Fruit fly (Drosophila melanogaster) whole organism, pupa: ENCODE measurements around the gene CG46306.

Experiments used
- CG10348 ChIP-seq: fragments of 200-800 bp; sonication (Bioruptor generic); IDR thresholded peaks from 2 replicates; pipeline ENCODE4 v1.3.6; 2022; ENCODE audit warnings: missing biosample characterization, missing genetic modification characterization
- CG12605 ChIP-seq: fragments of 200-800 bp; sonication (Bioruptor generic); IDR thresholded peaks from 2 replicates; pipeline ENCODE4 v1.3.6; 2022; ENCODE audit warnings: missing biosample characterization, missing genetic modification characterization
- CG13204 ChIP-seq: fragments of 200-800 bp; sonication (Bioruptor generic); optimal IDR thresholded peaks from 2 replicates; lab custom pipeline; 2018; ENCODE audit warnings: missing biosample characterization, mild to moderate bottlenecking, missing genetic modification characterization, moderate library complexity
- CG14655 ChIP-seq: fragments of 200-800 bp; sonication (Bioruptor generic); optimal IDR thresholded peaks from 3 replicates; lab custom pipeline; 2017; ENCODE audit warnings: mild to moderate bottlenecking, missing biosample characterization, missing genetic modification reagents, missing genetic modification characterization
- CG15710 ChIP-seq: fragments of 200-800 bp; sonication (Bioruptor generic); optimal IDR thresholded peaks from 2 replicates; lab custom pipeline; 2018; ENCODE audit warnings: missing biosample characterization, mild to moderate bottlenecking, missing genetic modification characterization, moderate library complexity
- CG17806 ChIP-seq: fragments of 200-800 bp; sonication (Bioruptor generic); optimal IDR thresholded peaks from 2 replicates; lab custom pipeline; 2018; ENCODE audit warnings: missing biosample characterization, mild to moderate bottlenecking, missing genetic modification characterization, moderate library complexity
- CG32121 ChIP-seq: fragments of 200-800 bp; sonication (Bioruptor generic); IDR thresholded peaks from 2 replicates; pipeline ENCODE4 v1.3.6; 2022; ENCODE audit warnings: missing biosample characterization, missing genetic modification characterization
- CG34367 ChIP-seq: fragments of 200-800 bp; sonication (Bioruptor generic); optimal IDR thresholded peaks from 2 replicates; lab custom pipeline; 2018; ENCODE audit warnings: missing biosample characterization, mild to moderate bottlenecking, missing genetic modification characterization
- CG4496 ChIP-seq: fragments of 200-800 bp; sonication (Bioruptor generic); IDR thresholded peaks from 3 replicates; pipeline ENCODE4 v1.3.6; 2022; ENCODE audit warnings: missing biosample characterization, missing genetic modification characterization
- CG8159 ChIP-seq: fragments of 200-800 bp; sonication (Bioruptor generic); optimal IDR thresholded peaks from 3 replicates; lab custom pipeline; 2018; ENCODE audit warnings: missing biosample characterization, mild to moderate bottlenecking, missing genetic modification characterization, moderate library complexity
- CG9948 ChIP-seq: fragments of 200-800 bp; sonication (Bioruptor generic); optimal IDR thresholded peaks from 2 replicates; lab custom pipeline; 2018; ENCODE audit warnings: missing biosample characterization, mild to moderate bottlenecking, missing genetic modification characterization, moderate library complexity
- D1 ChIP-seq: fragments of 200-800 bp; sonication (Bioruptor generic); optimal IDR thresholded peaks from 2 replicates; lab custom pipeline; 2018; ENCODE audit warnings: missing biosample characterization, mild to moderate bottlenecking, missing genetic modification characterization, moderate library complexity
- EcR ChIP-seq: fragments of 200-800 bp; sonication (Bioruptor generic); optimal IDR thresholded peaks from 3 replicates; lab custom pipeline; 2019; ENCODE audit warnings: missing biosample characterization, missing genetic modification characterization, mild to moderate bottlenecking, moderate library complexity, missing genetic modification reagents
- Ets98B ChIP-seq: fragments of 200-800 bp; sonication (Bioruptor generic); IDR thresholded peaks from 2 replicates; pipeline ENCODE4 v1.3.6; 2022; ENCODE audit warnings: missing biosample characterization, missing genetic modification characterization
- Pif1A ChIP-seq: fragments of 200-800 bp; sonication (Bioruptor generic); optimal IDR thresholded peaks from 3 replicates; lab custom pipeline; 2016; ENCODE audit warnings: missing biosample characterization, missing genetic modification characterization
- Pif1B ChIP-seq: fragments of 200-800 bp; sonication (Bioruptor generic); optimal IDR thresholded peaks from 3 replicates; lab custom pipeline; 2016; ENCODE audit warnings: missing biosample characterization, missing genetic modification characterization
- Snoo ChIP-seq: fragments of 200-800 bp; sonication (Bioruptor generic); optimal IDR thresholded peaks from 3 replicates; lab custom pipeline; 2017; ENCODE audit warnings: missing biosample characterization, mild to moderate bottlenecking, missing genetic modification characterization, inconsistent platforms
- fd96Ca ChIP-seq: fragments of 200-800 bp; sonication (Bioruptor generic); IDR thresholded peaks from 3 replicates; pipeline ENCODE4 v1.3.6; 2022; ENCODE audit warnings: missing biosample characterization, missing genetic modification characterization
- gl ChIP-seq: fragments of 200-800 bp; sonication (Bioruptor generic); optimal IDR thresholded peaks from 2 replicates; lab custom pipeline; 2018; ENCODE audit warnings: missing biosample characterization, mild to moderate bottlenecking, missing genetic modification characterization
- rn ChIP-seq: fragments of 200-800 bp; sonication (Bioruptor generic); IDR thresholded peaks from 2 replicates; pipeline ENCODE4 v1.3.6; 2022; ENCODE audit warnings: missing biosample characterization, missing genetic modification characterization

Gene CG46306

DNA sequence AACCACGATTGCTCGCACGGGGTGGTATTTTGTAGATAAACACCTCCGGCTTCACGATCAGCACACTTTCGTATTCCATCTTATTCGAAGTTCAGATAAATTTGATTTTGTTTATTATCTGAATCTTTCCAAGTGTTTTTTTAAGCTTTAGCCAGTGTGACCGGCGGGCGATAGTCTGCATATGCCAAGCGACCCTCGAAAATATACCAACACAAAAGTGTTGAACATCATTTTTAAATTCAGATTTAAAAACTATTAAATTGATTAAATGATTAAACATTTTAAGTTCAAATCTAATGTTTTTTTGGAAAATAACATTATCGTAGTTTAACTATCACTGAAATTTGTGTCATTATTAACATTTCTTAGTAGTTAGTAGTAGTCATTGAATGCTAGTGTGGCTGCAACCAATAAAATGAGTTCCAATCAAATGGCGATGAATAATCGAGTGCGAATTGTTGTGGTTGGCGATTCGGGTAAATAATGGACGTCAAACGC, 34.7 kb downstream of the CG46306 start, which contains the start of the genes CG9132 and CG4789:
CG9132 (minus strand) TSS at position 181 of the 498 bp plus-strand sequence.
CG4789 (plus strand) TSS at position 401 of the 498 bp plus-strand sequence.
- TF ChIP-seq Pif1A (GFP tag; lab: Kevin White, UChicago) (no peak), CG10348 (GFP tag; lab: Robert Waterston, UW) (no peak), CG8159 (tag; lab: Kevin White, UChicago) (no peak), Pif1B (no peak), CG15710 (tag; lab: Kevin White, UChicago) (no peak), rn (GFP tag; lab: Robert Waterston, UW) (no peak), Ets98B (GFP tag; lab: Robert Waterston, UW) (no peak), fd96Ca (GFP tag; lab: Robert Waterston, UW) (no peak), CG9948 (tag; lab: Kevin White, UChicago) (no peak), CG13204 (no peak), CG14655 (no peak)

DNA sequence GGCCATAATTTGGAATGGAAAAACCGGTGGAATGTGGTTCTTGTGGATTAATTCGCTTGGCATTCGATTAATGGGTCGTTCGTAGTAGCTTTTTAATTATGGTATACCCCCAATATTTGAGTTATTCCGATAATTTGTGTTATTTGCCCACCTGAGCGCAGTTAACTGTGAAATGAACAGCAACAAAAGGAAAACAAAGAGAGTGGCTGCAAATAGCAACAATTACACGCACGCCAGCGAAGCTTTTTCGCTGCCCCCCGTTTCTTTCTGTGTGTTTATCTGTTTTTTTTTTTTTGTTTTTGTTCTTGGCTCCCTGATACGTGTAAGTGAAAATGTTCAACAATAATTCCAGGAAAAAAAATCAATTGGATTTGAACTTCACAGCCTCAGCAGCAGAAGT, 35.4 kb downstream of the CG46306 start:
- no peak for TF ChIP-seq CG17806 (tag; lab: Kevin White, UChicago)
- no peak for TF ChIP-seq Snoo
- TF ChIP-seq CG8159 (tag; lab: Kevin White, UChicago), result peak; percentile 8
- TF ChIP-seq Ets98B (GFP tag; lab: Robert Waterston, UW), result no peak
- TF ChIP-seq, all 21 proteins: peak for 1

DNA sequence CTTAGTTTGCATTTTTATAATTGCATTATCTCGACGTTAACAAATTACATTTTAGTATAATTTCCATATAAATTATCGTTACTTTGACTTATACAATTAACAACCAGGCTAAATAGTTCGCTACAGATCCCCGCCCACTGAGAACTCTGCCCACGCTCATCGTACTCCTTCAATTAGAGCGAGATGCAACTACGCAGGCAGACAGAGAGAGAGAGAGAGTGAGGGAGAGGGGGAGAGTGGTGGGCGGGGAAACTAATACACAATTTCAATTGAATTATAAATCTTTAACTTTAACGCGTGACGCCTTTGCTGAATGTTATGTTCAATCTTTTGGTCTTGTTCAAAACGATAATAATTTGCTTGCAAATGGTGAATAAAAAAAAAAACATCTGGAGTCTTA, 37.2 kb downstream of the CG46306 start:
- TF ChIP-seq Pif1A (GFP tag; lab: Kevin White, UChicago), result no peak
- no peak for TF ChIP-seq CG13204
- no peak for TF ChIP-seq CG4496 (GFP tag; lab: Robert Waterston, UW)
- no peak for TF ChIP-seq fd96Ca (GFP tag; lab: Robert Waterston, UW)

DNA sequence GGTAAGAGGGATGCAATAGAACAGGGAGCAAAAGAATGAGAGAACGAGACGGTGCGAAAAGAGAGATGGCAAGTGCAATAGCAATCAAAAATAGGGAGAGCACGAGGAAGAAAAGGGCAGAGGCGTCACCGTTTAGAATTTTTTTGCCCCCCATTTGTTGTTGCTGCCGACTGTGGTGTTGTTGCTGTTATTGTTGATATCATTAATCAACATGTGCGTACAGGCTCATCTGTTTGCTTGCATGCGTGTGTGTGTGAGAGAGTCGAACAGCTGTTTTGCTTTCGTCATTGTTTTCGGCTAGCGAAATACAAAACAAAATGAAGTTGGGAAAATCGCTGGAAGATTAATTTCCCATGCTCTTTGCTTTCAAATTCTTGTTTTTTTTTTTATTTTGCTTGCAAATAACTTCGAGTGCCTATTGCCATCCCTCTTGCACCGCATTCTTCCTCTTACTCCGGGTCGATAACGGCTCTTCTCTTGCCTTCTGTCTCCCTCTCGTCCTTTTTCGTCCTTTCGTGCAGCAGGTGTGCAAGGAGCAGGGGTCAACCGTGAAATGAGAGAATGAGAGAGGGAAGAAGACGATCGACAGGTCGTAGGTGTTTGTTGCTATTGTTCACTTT, 42.1 kb downstream of the CG46306 start:
- no peak for TF ChIP-seq EcR (GFP tag; lab: Kevin White, UChicago)
- no peak for TF ChIP-seq rn (GFP tag; lab: Robert Waterston, UW)

DNA sequence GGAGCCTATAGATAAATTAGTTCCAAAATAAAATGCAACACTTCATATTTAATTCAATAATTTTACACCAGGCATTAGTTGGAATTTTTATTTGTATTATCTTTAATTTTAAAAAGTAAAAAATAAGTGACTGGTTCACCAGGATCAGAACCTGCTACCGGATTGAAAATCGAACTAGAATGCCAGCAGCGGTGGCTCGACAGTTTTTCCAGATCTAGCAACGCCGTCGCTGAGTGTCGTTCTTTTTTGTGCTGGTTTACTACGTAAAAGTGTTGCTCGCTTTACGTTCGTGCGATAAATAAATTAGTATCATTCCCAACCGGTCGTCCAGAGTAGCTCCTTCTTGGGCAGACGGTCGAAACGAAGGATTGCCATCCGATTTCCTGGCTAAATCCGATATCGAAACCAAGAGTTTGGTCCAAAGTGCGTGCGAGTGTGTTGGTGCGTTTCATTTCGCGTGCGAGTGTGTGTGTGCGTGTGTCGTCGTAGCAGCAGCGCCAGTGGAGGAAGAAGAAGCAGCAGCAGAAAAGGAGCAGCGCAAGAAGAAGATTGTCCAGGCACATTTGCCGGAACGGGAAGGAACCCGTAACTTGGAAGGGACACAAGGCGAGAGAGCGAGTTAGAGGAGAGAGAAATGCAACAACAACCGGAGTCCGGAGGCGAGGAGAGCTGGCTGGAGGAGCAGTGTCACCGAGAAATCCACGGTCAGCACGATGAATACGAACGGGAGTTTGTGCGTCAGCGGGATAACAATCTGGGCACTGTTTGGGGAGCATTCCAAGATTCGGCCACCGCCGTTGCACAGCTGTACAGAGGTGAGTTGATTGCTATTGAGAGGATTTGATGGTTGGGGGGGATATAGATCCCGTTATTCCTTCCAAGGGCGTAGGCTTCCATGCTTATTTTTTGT, 43.1 kb downstream of the CG46306 start, which contains the start of gene CG4768:
CG4768 (plus strand) TSS at position 200 of the 910 bp plus-strand sequence.
- no peak for TF ChIP-seq CG10348 (GFP tag; lab: Robert Waterston, UW)
- no peak for TF ChIP-seq CG15710 (tag; lab: Kevin White, UChicago)
- TF ChIP-seq Pif1B, result no peak
- no peak for TF ChIP-seq D1 (tag; lab: Kevin White, UChicago)

DNA sequence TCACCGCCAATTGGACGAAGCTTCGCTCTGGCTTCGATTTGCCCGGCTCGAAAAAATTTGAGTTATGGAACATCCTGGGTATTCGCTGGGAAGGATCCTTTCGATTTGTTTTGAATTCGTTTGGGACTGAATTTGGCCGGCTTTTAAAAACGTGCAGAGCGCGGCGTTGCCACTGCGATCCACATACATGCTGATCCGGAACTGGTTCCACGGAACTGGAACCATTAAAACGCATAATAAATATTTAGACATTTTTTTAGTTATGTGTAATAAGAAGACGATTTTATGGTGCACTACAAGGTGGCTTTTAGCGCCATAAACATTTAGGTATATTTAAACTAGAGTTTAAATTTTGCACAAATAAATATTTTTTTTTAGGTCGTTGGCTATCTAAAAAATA, 44.3 kb downstream of the CG46306 start, which contains the start of gene Rrp45:
Rrp45 (minus strand) TSS at position 209 of the 400 bp plus-strand sequence.
- TF ChIP-seq CG32121 (GFP tag; lab: Robert Waterston, UW) (no peak), fd96Ca (GFP tag; lab: Robert Waterston, UW) (no peak), EcR (GFP tag; lab: Kevin White, UChicago) (no peak), Ets98B (GFP tag; lab: Robert Waterston, UW) (no peak), D1 (tag; lab: Kevin White, UChicago) (no peak), CG34367 (tag; lab: Kevin White, UChicago) (no peak), rn (GFP tag; lab: Robert Waterston, UW) (no peak), CG17806 (tag; lab: Kevin White, UChicago) (no peak), gl (tag; lab: Kevin White, UChicago) (no peak), CG10348 (GFP tag; lab: Robert Waterston, UW) (no peak)

DNA sequence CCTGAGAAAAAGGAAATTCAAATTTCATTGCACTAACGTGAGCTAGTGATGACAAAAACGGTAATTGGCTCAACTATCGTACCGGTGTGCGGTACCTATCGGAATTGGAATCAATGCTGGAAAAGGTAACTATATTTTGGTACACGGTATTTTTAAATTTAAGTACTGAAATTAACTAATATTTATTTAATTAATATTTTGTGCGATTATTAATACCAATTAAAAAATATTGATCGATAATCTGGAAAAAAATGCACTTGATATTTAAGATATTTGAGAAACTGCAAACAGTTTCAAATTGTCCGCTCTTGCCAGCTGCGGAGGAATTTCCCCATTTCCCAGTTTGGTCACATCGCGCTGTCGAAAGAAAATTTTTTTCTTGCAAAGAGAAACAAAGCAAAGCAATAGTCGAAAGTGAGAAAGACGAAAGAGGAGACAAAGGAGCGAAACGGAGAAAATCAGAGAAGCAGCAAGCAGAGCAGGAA, 47.9 kb downstream of the CG46306 start:
- TF ChIP-seq CG12605, result 0 out of 2 replicates have a peak, but pooled peaks have one; percentile 11
- TF ChIP-seq rn (GFP tag; lab: Robert Waterston, UW), result no peak
- 0 out of 2 replicates have a peak, but pooled peaks have one; percentile 5 for TF ChIP-seq Ets98B (GFP tag; lab: Robert Waterston, UW)
- TF ChIP-seq CG4496 (GFP tag; lab: Robert Waterston, UW), result peak; percentile 28; the same call in 2 of the 3 replicates
